Fruit fly (Drosophila melanogaster) Kc167 (cell line): Measurements from ENCODE around the gene htl.

ENCODE experiments used
- Myc ChIP-seq: fragments of >200 bp; optimal IDR thresholded peaks from 2 replicates; lab custom pipeline; 2017; ENCODE audit warnings: missing external identifiers
- Sin3A ChIP-seq: fragments of >200 bp; optimal IDR thresholded peaks from 2 replicates; lab custom pipeline; 2018; ENCODE audit warnings: missing external identifiers
- insv ChIP-seq: fragments of >200 bp; optimal IDR thresholded peaks from 3 replicates; lab custom pipeline; 2018; ENCODE audit warnings: missing external identifiers
- psq ChIP-seq: fragments of >200 bp; optimal IDR thresholded peaks from 2 replicates; lab custom pipeline; 2017; ENCODE audit warnings: missing external identifiers
- ttk ChIP-seq: sonication (Bioruptor generic); optimal IDR thresholded peaks from 2 replicates; lab custom pipeline; 2017; ENCODE audit warnings: missing external identifiers

DNA sequence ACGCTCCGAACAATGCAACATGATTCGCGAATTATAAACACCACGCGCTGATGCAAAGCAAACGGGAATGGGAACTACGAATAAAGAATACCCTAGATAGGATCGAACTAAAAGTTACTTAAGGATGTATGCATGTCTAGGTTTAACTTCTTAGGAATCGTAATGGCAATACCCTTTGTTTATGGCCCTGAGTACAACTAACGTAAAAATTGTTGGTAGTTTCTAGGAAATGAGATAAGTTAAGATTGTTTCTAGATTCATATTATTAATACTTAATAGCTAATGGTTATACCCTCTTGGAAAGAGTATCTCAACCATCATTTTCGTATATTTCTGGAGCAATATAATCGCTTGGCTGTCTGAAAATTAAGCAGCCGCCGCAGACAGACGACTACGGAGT, 25.3 kb upstream of the htl start:
- TF ChIP-seq insv (lab: Kevin White, UChicago) (no peak), ttk (lab: Kevin White, UChicago) (no peak), Myc (lab: Kevin White, UChicago) (no peak), psq (lab: Kevin White, UChicago) (no peak), Sin3A (no peak)
